Worm (Caenorhabditis elegans): ENCODE measurements around the gene ceh-7.
A peak's percentile ranks its signal among the peaks of the same experiment; 100 is the strongest.

The ceh-7 gene

ce11 chrII:8730960-8731693 is 27.5 kb upstream of the ceh-7 start:
- no peak for TF ChIP-seq nhr-76 (tag; optimal IDR thresholded peaks at IDR 0.05)
- TF ChIP-seq tag-97 (GFP tag; IDR thresholded peaks at IDR 0.05): no peak
- no peak for TF ChIP-seq snpc-1.2 (GFP tag; IDR thresholded peaks at IDR 0.05)
- TF ChIP-seq ceh-44 (GFP tag; IDR thresholded peaks at IDR 0.05): no peak
- peak; percentile 29 for TF ChIP-seq hlh-11 (tag; optimal IDR thresholded peaks at IDR 0.05)
- TF ChIP-seq tra-1 (GFP tag; IDR thresholded peaks at IDR 0.05): no peak
- TF ChIP-seq lin-13 (GFP tag; optimal IDR thresholded peaks at IDR 0.05): no peak
- no peak for TF ChIP-seq madf-9 (GFP tag; conservative IDR thresholded peaks at IDR 0.05)
- TF ChIP-seq aha-1 (tag): peak; percentile 42
- TF ChIP-seq nhr-28 (tag; optimal IDR thresholded peaks at IDR 0.05): peak; percentile 47
- TF ChIP-seq php-3 (GFP tag; IDR thresholded peaks at IDR 0.05): no peak

DNA sequence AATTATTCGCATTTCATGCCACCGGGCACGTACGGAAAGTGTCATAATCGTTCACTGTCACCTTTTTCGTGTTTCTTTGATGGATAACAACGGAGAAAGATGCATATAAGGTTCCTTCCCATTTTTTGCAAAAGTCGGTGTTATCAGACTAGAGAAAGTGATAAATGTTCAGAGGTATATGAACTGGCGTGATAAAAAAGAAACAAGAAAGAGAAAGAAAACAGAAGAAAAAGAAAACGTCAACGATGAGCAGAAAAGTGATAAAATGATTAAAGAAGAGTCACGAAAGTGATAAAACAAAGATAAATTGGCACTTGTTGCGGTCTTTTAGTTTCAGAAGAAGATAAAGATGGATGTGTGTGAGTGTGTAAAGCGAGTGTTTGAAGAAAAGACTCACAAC is 26.7 kb upstream of the ceh-7 start:
- TF ChIP-seq nhr-41 (GFP tag; IDR thresholded peaks at IDR 0.05) (no peak), aha-1 (tag) (peak; percentile 82), unc-62 (GFP tag; optimal IDR thresholded peaks at IDR 0.05 in 1 of 2) (peak in 1 of 2 experiments; percentile 56), unc-62 (tag; optimal IDR thresholded peaks at IDR 0.05) (no peak), nhr-28 (tag; optimal IDR thresholded peaks at IDR 0.05) (peak; percentile 26)

DNA sequence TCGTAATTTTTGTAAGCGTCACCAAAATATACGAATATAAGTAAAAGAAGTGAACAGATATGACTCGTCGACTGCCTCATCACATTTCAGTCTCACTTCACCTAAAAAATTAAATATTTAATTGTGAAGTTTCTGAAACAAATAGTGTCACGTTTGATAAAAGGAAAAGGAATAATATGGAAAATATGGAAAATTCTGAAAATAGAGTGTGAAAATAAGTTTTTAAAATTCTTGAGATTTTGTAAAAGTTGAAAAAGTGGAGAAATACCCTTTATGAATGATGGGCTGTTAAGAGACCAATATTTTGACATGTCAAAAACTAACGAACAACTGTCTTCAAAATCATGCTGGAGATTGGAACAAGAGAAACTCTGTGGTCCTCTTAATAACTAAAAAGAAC is 23.1 kb upstream of the ceh-7 start, which contains the start of gene T01B7.9:
Gene T01B7.9, minus strand, starts transcription at position 101 of the 400 bp plus-strand sequence.
- no peak for TF ChIP-seq ces-1 (GFP tag; optimal IDR thresholded peaks at IDR 0.05)
- no peak for TF ChIP-seq snpc-4 (tag; optimal IDR thresholded peaks at IDR 0.05)
- TF ChIP-seq F49E8.2 (tag; optimal IDR thresholded peaks at IDR 0.05; ENCODE audit: borderline replicate concordance): no peak
- TF ChIP-seq egl-27 (tag; optimal IDR thresholded peaks at IDR 0.05): no peak
- no peak for TF ChIP-seq zfp-2 (tag; optimal IDR thresholded peaks at IDR 0.05)
- no peak for TF ChIP-seq arid-1 (GFP tag; conservative IDR thresholded peaks at IDR 0.05)
- TF ChIP-seq nhr-77 (tag; optimal IDR thresholded peaks at IDR 0.05): no peak

- TF ChIP-seq egl-43 (GFP tag; IDR thresholded peaks at IDR 0.05) (0 out of 2 replicates have a peak, but pooled peaks have one; percentile 16), dmd-6 (GFP tag; IDR thresholded peaks at IDR 0.05) (no peak)
Observed at ce11 chrII:8721955-8722524, 18.4 kb upstream of the ceh-7 start, which contains the start of gene trcs-2. Gene trcs-2, plus strand, starts transcription at chrII:8722474.

DNA sequence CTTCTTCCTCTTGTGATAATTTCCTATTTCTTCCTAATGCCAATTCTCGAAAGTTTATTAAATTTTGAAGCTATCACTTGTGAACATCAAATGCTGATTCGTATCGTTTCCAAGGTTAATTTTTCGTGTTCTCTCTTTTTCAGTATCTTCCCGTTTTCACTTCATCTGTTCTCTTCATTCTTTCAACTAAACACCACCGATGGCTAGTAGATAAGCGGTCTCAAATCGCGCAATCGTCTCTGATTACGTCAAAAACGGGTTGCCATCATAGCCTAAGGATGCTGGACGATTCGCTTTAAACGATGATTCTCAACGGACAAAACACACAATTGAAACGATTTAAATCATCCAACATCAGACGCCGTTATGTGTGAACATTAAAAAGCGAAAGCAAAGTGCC is 13.9 kb upstream of the ceh-7 start:
- TF ChIP-seq Y105C5A.15 (GFP tag; IDR thresholded peaks at IDR 0.05) (no peak), nhr-28 (tag; optimal IDR thresholded peaks at IDR 0.05) (peak; percentile 38), mdl-1 (tag; optimal IDR thresholded peaks at IDR 0.05) (peak in 1 of 2 experiments; percentile 22), ama-1 (optimal IDR thresholded peaks at IDR 0.05) (peak; percentile 14), unc-62 (GFP tag; optimal IDR thresholded peaks at IDR 0.05 in 1 of 2) (peak in 1 of 2 experiments; percentile 37), unc-62 (tag; optimal IDR thresholded peaks at IDR 0.05) (no peak), hlh-11 (tag; optimal IDR thresholded peaks at IDR 0.05) (peak; percentile 14)

DNA sequence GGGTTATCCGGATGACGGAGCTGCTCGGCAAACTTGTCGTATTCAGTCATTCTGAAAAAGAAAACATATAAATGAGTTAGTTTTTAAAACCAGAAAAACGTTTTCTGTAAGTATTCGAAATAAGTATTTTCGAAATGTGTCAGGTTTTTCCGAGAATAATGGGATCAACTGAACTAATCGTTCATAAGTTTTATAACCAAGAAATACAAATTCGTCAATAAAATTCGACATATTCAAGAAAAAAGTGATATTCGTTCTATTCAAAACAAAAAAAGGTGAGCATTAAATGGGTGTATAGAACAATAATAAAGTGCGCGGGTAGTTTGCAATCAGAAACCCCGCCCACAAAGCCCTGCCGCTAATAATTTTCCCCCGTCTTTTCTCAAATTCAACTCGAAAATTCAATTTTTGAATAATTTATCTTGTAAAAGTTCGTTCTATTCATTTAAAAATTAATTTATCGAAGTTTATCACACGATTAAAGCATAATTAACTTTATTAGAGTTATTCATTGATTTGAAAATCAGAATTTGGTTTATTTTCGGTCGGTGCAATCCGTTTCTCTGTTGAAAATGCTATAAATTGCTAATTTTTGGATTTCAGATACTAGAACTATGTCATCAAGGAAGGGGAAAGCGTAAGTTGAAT is 12.7 kb upstream of the ceh-7 start, which contains the start of the genes cyn-11 and T01B7.5:
Gene cyn-11, minus strand, starts transcription at position 51 of the 648 bp plus-strand sequence.
Gene T01B7.5, plus strand, starts transcription at position 598 of the 648 bp plus-strand sequence.
- TF ChIP-seq php-3 (GFP tag; IDR thresholded peaks at IDR 0.05): no peak
- no peak for TF ChIP-seq Y105C5A.15 (GFP tag; IDR thresholded peaks at IDR 0.05)
- no peak for TF ChIP-seq cey-2 (tag; optimal IDR thresholded peaks at IDR 0.05; ENCODE audit: borderline replicate concordance, insufficient read depth)
- peak; percentile 18 for TF ChIP-seq nhr-28 (tag; optimal IDR thresholded peaks at IDR 0.05)
- peak; percentile 56 for TF ChIP-seq mes-2 (tag; optimal IDR thresholded peaks at IDR 0.05; ENCODE audit: poor library complexity, severe bottlenecking)
- TF ChIP-seq lin-38 (GFP tag; IDR thresholded peaks at IDR 0.05): peak; percentile 32; the same call in 1 of the 2 replicates
- TF ChIP-seq lsy-2 (tag; optimal IDR thresholded peaks at IDR 0.05): peak in 1 of 2 experiments; percentile 55
- no peak for TF ChIP-seq zfp-3 (GFP tag; conservative IDR thresholded peaks at IDR 0.05)
- TF ChIP-seq hlh-11 (tag; optimal IDR thresholded peaks at IDR 0.05): peak; percentile 12
- TF ChIP-seq mep-1 (tag; optimal IDR thresholded peaks at IDR 0.05): peak; percentile 39
- no peak for TF ChIP-seq skn-1 (tag; optimal IDR thresholded peaks at IDR 0.05)
- TF ChIP-seq hlh-30 (tag; optimal IDR thresholded peaks at IDR 0.05; ENCODE audit: insufficient read depth): peak; percentile 1
- TF ChIP-seq spr-1 (tag; optimal IDR thresholded peaks at IDR 0.05): no peak
- no peak for TF ChIP-seq jun-1 (tag; optimal IDR thresholded peaks at IDR 0.05)
- TF ChIP-seq zag-1 (tag; optimal IDR thresholded peaks at IDR 0.05): no peak
- peak; percentile 25 for TF ChIP-seq dpl-1 (GFP tag; optimal IDR thresholded peaks at IDR 0.05)
- no peak for TF ChIP-seq zfp-2 (tag; optimal IDR thresholded peaks at IDR 0.05)
